Worm (Caenorhabditis elegans) whole organism, L2 larva: ENCODE results near the gene C24G6.8.

Experiments used
- R02D3.7 ChIP-seq: fragments of 150-350 bp; optimal IDR thresholded peaks from 2 replicates; lab custom pipeline; 2014; ENCODE audit warnings: missing biosample characterization, missing genetic modification characterization
- ZK546.5 ChIP-seq: sonication (generic microtip); optimal IDR thresholded peaks from 2 replicates; lab custom pipeline; 2017; ENCODE audit warnings: missing biosample characterization, missing genetic modification characterization
- alr-1 ChIP-seq: fragments of 150-350 bp; optimal IDR thresholded peaks from 2 replicates; lab custom pipeline; 2014; ENCODE audit warnings: missing biosample characterization, missing genetic modification characterization
- fos-1 ChIP-seq: fragments of 150-350 bp; optimal IDR thresholded peaks from 2 replicates; lab custom pipeline; 2014; ENCODE audit warnings: missing biosample characterization, missing genetic modification characterization
- lsy-2 ChIP-seq, 2 experiments: fragments of 150-350 bp in 1 of 2; sonication (generic microtip) in 1 of 2; optimal IDR thresholded peaks; 2 replicates each; lab custom pipeline; 2014 to 2017; ENCODE audit warnings: missing biosample characterization in 2 of 2, missing genetic modification characterization in 2 of 2
- mbf-1 ChIP-seq: sonication (generic microtip); optimal IDR thresholded peaks from 2 replicates; lab custom pipeline; 2017; ENCODE audit warnings: missing biosample characterization, missing genetic modification characterization
- nhr-11 ChIP-seq: fragments of 150-350 bp; optimal IDR thresholded peaks from 2 replicates; lab custom pipeline; 2014; ENCODE audit warnings: missing biosample characterization, missing genetic modification characterization
- nhr-129 ChIP-seq: fragments of 150-350 bp; optimal IDR thresholded peaks from 2 replicates; lab custom pipeline; 2014; ENCODE audit warnings: missing biosample characterization, missing genetic modification characterization
- nhr-6 ChIP-seq: fragments of 150-350 bp; optimal IDR thresholded peaks from 2 replicates; lab custom pipeline; 2014; ENCODE audit warnings: missing biosample characterization, missing genetic modification characterization
- peb-1 ChIP-seq: fragments of 150-350 bp; optimal IDR thresholded peaks from 2 replicates; lab custom pipeline; 2014; ENCODE audit warnings: missing biosample characterization, missing genetic modification characterization
- ztf-1 ChIP-seq: fragments of 200-800 bp; sonication (Bioruptor generic); conservative IDR thresholded peaks from 2 replicates; pipeline ENCODE4 v1.3.6; 2022; ENCODE audit warnings: missing genetic modification characterization, missing compliant biosample characterization

Gene C24G6.8

DNA sequence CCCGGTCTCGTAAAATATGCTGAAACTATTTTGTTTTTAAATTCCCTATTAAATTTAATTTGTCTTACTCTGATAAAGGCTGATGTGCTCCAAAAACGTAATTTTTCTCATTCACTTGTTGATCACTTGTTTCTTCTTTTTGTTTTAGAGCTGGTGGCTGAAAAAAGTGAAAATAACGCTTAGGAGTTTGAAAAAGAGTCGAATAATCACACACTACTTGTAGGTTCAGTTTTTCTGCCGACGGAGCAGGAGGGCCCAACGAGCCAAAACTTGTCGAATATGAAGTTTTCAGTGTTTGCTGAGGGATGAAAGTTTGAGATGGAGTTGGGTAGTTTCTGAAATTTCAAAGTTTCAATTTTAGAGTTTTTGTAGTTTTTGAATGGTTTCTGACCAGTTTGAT is 48.5 kb downstream of the C24G6.8 start:
- TF ChIP-seq lsy-2 (tag; optimal IDR thresholded peaks at IDR 0.05; lab: Kevin White, UChicago) (no peak), fos-1 (no peak), R02D3.7 (tag; lab: Kevin White, UChicago) (no peak), alr-1 (tag; lab: Kevin White, UChicago) (no peak), nhr-129 (tag; lab: Kevin White, UChicago) (no peak), mbf-1 (tag; lab: Kevin White, UChicago) (no peak), nhr-11 (tag; lab: Kevin White, UChicago) (no peak)
- TF ChIP-seq, all 48 proteins: peak for 0

- no peak for TF ChIP-seq nhr-6 (tag; lab: Kevin White, UChicago)
- no peak for TF ChIP-seq fos-1
- no peak for TF ChIP-seq peb-1 (tag; lab: Kevin White, UChicago)
- no peak for TF ChIP-seq ZK546.5 (tag; lab: Kevin White, UChicago)
- TF ChIP-seq nhr-129 (tag; lab: Kevin White, UChicago): no peak
- no peak for TF ChIP-seq ztf-1 (GFP tag; lab: Robert Waterston, UW)
Observed at ce11 chrV:5484866-5485265, 50.8 kb downstream of the C24G6.8 start, which contains the start of gene srg-65. srg-65 (minus strand) TSS chrV:5484966.
